Worm (Caenorhabditis elegans) whole organism, mixed stage, embryonic: ENCODE data around the gene sdz-26.
A peak's percentile ranks its signal among the peaks of the same experiment; 100 is the strongest.

Experiments used
- M03D4.4 ChIP-seq: sonication (generic microtip); optimal IDR thresholded peaks from 2 replicates; lab custom pipeline; 2017; ENCODE audit warnings: mild to moderate bottlenecking, missing genetic modification characterization, missing compliant biosample characterization
- bed-3 ChIP-seq: fragments of 200-800 bp; sonication (Bioruptor generic); optimal IDR thresholded peaks from 3 replicates; lab custom pipeline; 2018; ENCODE audit warnings: mild to moderate bottlenecking, missing genetic modification characterization, moderate library complexity, missing compliant biosample characterization
- blmp-1 ChIP-seq: fragments of 150-350 bp; optimal IDR thresholded peaks from 2 replicates; lab custom pipeline; 2014; ENCODE audit warnings: missing biosample characterization, missing genetic modification characterization
- ceh-39 ChIP-seq: fragments of 150-350 bp; optimal IDR thresholded peaks from 2 replicates; lab custom pipeline; 2014; ENCODE audit warnings: missing biosample characterization, missing genetic modification characterization
- ceh-43 ChIP-seq: fragments of 200-800 bp; sonication (Bioruptor generic); optimal IDR thresholded peaks from 2 replicates; lab custom pipeline; 2018; ENCODE audit warnings: mild to moderate bottlenecking, missing genetic modification characterization, moderate library complexity, missing compliant biosample characterization
- ceh-83 ChIP-seq: fragments of 200-800 bp; sonication (Bioruptor generic); optimal IDR thresholded peaks from 2 replicates; lab custom pipeline; 2018; ENCODE audit warnings: mild to moderate bottlenecking, missing genetic modification characterization, missing compliant biosample characterization
- ces-1 ChIP-seq: fragments of 150-350 bp; optimal IDR thresholded peaks from 2 replicates; lab custom pipeline; 2014; ENCODE audit warnings: missing biosample characterization, missing genetic modification reagents, missing genetic modification characterization
- cnd-1 ChIP-seq: fragments of 200-800 bp; sonication (Bioruptor generic); optimal IDR thresholded peaks from 2 replicates; lab custom pipeline; 2018; ENCODE audit warnings: mild to moderate bottlenecking, missing genetic modification characterization, missing compliant biosample characterization
- drap-1 ChIP-seq: fragments of 200-800 bp; sonication (Bioruptor generic); optimal IDR thresholded peaks from 3 replicates; lab custom pipeline; 2018; ENCODE audit warnings: mild to moderate bottlenecking, missing genetic modification characterization, missing compliant biosample characterization
- elt-1 ChIP-seq: sonication (generic microtip); optimal IDR thresholded peaks from 2 replicates; lab custom pipeline; 2017; ENCODE audit warnings: missing genetic modification characterization, mild to moderate bottlenecking, missing compliant biosample characterization, antibody characterized with exemption, moderate library complexity, borderline replicate concordance; ENCODE audit not compliant: insufficient read depth
- elt-3 ChIP-seq: fragments of 150-350 bp; optimal IDR thresholded peaks from 2 replicates; lab custom pipeline; 2014; ENCODE audit warnings: missing biosample characterization, missing genetic modification characterization
- flh-1 ChIP-seq: fragments of 200-800 bp; sonication (Bioruptor generic); optimal IDR thresholded peaks from 2 replicates; lab custom pipeline; 2018; ENCODE audit warnings: mild to moderate bottlenecking, missing genetic modification characterization, moderate library complexity, missing compliant biosample characterization
- ham-2 ChIP-seq: fragments of 200-800 bp; sonication (Bioruptor generic); optimal IDR thresholded peaks from 2 replicates; lab custom pipeline; 2018; ENCODE audit warnings: mild to moderate bottlenecking, missing genetic modification characterization, missing compliant biosample characterization
- hlh-1 ChIP-seq: fragments of 150-350 bp; optimal IDR thresholded peaks from 2 replicates; lab custom pipeline; 2014; ENCODE audit warnings: missing biosample characterization, missing genetic modification reagents, missing genetic modification characterization
- lin-13 ChIP-seq: fragments of 150-350 bp; optimal IDR thresholded peaks from 2 replicates; lab custom pipeline; 2014; ENCODE audit warnings: missing biosample characterization, missing genetic modification characterization
- lin-32 ChIP-seq: fragments of 200-800 bp; sonication (Bioruptor generic); optimal IDR thresholded peaks from 2 replicates; lab custom pipeline; 2018; ENCODE audit warnings: mild to moderate bottlenecking, missing genetic modification characterization, missing compliant biosample characterization
- lsy-2 ChIP-seq: fragments of 150-350 bp; optimal IDR thresholded peaks from 2 replicates; lab custom pipeline; 2014; ENCODE audit warnings: missing biosample characterization, missing genetic modification characterization
- mab-5 ChIP-seq: fragments of 150-350 bp; optimal IDR thresholded peaks from 2 replicates; lab custom pipeline; 2014; ENCODE audit warnings: missing biosample characterization, missing genetic modification characterization
- mep-1 ChIP-seq: fragments of 150-350 bp; optimal IDR thresholded peaks from 2 replicates; lab custom pipeline; 2017; ENCODE audit warnings: missing biosample characterization, missing genetic modification reagents, missing genetic modification characterization, inconsistent platforms
- mls-2 ChIP-seq: sonication (generic microtip); optimal IDR thresholded peaks from 2 replicates; lab custom pipeline; 2016; ENCODE audit warnings: mild to moderate bottlenecking, missing genetic modification characterization, moderate library complexity, missing compliant biosample characterization
- nhr-12 ChIP-seq: fragments of 150-350 bp; optimal IDR thresholded peaks from 2 replicates; lab custom pipeline; 2014; ENCODE audit warnings: missing biosample characterization, missing genetic modification characterization
- nhr-2 ChIP-seq: fragments of 150-350 bp; optimal IDR thresholded peaks from 2 replicates; lab custom pipeline; 2014; ENCODE audit warnings: missing biosample characterization, missing genetic modification characterization
- nhr-237 ChIP-seq: fragments of 150-350 bp; optimal IDR thresholded peaks from 2 replicates; lab custom pipeline; 2014; ENCODE audit warnings: missing biosample characterization, missing genetic modification characterization
- pha-4 ChIP-seq: fragments of 150-350 bp; optimal IDR thresholded peaks from 2 replicates; lab custom pipeline; 2018; ENCODE audit warnings: missing biosample characterization, missing genetic modification reagents, missing genetic modification characterization
- snpc-4 ChIP-seq: fragments of 150-350 bp; optimal IDR thresholded peaks from 2 replicates; lab custom pipeline; 2014; ENCODE audit warnings: missing biosample characterization, missing genetic modification characterization
- sptf-1 ChIP-seq: sonication (generic microtip); optimal IDR thresholded peaks from 2 replicates; lab custom pipeline; 2017; ENCODE audit warnings: mild to moderate bottlenecking, missing genetic modification characterization, moderate library complexity, missing compliant biosample characterization
- tbx-8 ChIP-seq: fragments of 200-800 bp; sonication (Bioruptor generic); optimal IDR thresholded peaks from 2 replicates; lab custom pipeline; 2018; ENCODE audit warnings: mild to moderate bottlenecking, missing genetic modification characterization, moderate library complexity, missing compliant biosample characterization
- unc-120 ChIP-seq: sonication (generic microtip); optimal IDR thresholded peaks from 2 replicates; lab custom pipeline; 2017; ENCODE audit warnings: missing genetic modification characterization, missing compliant biosample characterization; ENCODE audit not compliant: poor library complexity, severe bottlenecking
- unc-39 ChIP-seq: fragments of 150-350 bp; optimal IDR thresholded peaks from 2 replicates; lab custom pipeline; 2014; ENCODE audit warnings: missing biosample characterization, missing genetic modification characterization
- unc-62 ChIP-seq: fragments of 150-350 bp; optimal IDR thresholded peaks from 2 replicates; lab custom pipeline; 2014; ENCODE audit warnings: missing biosample characterization, missing genetic modification reagents, missing genetic modification characterization
- zip-8 ChIP-seq: fragments of 150-350 bp; optimal IDR thresholded peaks from 2 replicates; lab custom pipeline; 2014; ENCODE audit warnings: missing biosample characterization, missing genetic modification characterization
- ztf-11 ChIP-seq: fragments of 150-350 bp; optimal IDR thresholded peaks from 2 replicates; lab custom pipeline; 2014; ENCODE audit warnings: missing biosample characterization, missing genetic modification characterization

The sdz-26 gene

DNA sequence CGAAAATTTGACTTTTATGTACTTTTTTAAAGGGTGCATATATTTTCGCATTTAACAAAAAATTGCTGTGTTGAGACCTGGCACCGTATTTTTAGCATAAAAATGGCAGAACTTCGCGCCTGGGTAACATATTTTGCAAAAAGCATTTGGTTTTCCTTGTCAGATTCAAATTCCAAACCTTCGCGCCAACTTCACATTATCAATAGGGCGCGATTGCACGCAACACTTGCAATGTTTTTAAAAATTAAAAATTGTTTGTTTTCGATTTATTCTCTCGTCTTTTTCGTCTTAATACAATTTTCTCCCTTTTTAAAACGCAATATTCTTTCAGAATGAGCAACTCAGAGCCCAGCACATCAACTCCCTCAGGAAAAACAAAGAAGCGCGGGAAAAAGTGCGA, 2.1 kb downstream of the sdz-26 start, which contains the start of gene mes-2:
Gene mes-2 (plus strand): TSS at position 330 of the 400 bp plus-strand sequence.
- TF ChIP-seq lin-13 (tag; lab: Kevin White, UChicago) (peak; percentile 60), sptf-1 (tag; lab: Kevin White, UChicago) (peak; percentile 14), nhr-2 (tag; lab: Kevin White, UChicago) (peak; percentile 3), unc-62 (peak; percentile 21), ham-2 (GFP tag; lab: Kevin White, UChicago) (no peak), ceh-83 (peak; percentile 53), mep-1 (tag; lab: Kevin White, UChicago) (peak; percentile 88), nhr-237 (tag; lab: Kevin White, UChicago) (peak; percentile 50), lsy-2 (tag; lab: Kevin White, UChicago) (peak; percentile 37), pha-4 (peak; percentile 60), unc-120 (tag; lab: Kevin White, UChicago) (no peak), ces-1 (GFP tag; lab: Kevin White, UChicago) (peak; percentile 57), tbx-8 (GFP tag; lab: Kevin White, UChicago) (no peak), hlh-1 (peak; percentile 68)

DNA sequence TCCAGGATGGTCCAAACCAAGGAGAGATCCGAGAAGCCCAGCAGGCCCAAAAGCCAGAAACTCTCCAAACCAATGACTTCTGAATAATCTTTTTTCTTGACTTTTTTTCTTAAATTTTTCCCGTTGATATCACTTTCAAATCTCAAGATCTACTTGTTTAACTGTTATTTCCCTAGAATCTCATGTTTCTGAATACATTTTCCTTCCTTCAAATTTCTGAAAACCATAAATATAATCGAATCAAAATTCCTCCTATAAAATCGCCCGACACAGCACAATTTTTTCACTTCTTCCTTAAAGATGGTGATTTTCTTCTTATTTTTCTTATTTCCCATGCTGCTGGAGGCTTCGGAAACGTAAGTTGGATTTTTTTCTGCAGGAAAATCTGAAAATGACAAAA, 6.7 kb downstream of the sdz-26 start, which contains the start of gene F26H11.8:
Gene F26H11.8 (plus strand): TSS at position 301 of the 400 bp plus-strand sequence.
- TF ChIP-seq lsy-2 (tag; lab: Kevin White, UChicago) (no peak), bed-3 (GFP tag; lab: Kevin White, UChicago) (no peak)
- TF ChIP-seq, all 35 proteins: peak for 0

DNA sequence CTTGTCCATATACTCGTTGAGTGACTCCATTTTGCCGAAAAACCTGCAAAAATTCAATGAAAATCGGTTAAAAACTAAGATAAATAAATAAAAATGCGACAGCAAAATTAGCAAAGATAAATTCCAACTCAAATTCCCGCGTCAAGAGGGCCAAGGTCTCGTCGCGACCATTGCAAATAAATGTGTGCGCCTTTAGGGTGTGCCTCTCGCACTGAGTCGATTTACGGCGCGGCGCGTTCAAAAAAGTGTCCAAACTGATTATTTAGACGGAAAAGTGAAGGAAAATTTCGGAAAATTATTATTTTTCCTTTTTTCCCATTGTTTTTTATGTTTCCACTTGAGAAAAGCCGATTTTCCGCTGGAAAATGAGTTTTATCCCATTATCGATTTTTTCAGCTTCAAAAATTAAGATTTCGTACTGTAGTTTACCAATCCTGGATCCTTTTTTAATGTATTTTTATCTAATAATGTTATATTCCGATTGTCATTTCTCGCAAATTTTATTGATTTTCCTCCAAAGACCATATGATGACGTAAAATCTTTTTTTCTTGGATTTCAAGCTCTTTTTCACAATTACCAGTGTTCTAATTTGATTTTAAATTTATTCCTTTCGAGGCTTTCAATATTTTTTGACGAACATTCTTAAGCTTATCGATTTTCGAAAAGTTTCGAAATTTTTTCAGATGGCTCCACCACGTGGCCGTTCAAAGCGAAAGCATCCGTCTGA, 8.7 kb downstream of the sdz-26 start, which contains the start of the genes kbp-3 and nurf-1:
Gene kbp-3 (minus strand): TSS at position 43 of the 728 bp plus-strand sequence.
Gene nurf-1 (plus strand): TSS at position 678 of the 728 bp plus-strand sequence.
- TF ChIP-seq unc-120 (tag; lab: Kevin White, UChicago) (peak; percentile 56), flh-1 (GFP tag; lab: Kevin White, UChicago) (no peak), ces-1 (GFP tag; lab: Kevin White, UChicago) (peak; percentile 57), elt-1 (no peak), mep-1 (tag; lab: Kevin White, UChicago) (peak; percentile 79), ceh-43 (no peak), M03D4.4 (no peak), lin-32 (GFP tag; lab: Kevin White, UChicago) (no peak), ceh-39 (tag; lab: Kevin White, UChicago) (peak; percentile 15), pha-4 (peak; percentile 32), cnd-1 (tag; lab: Kevin White, UChicago) (peak; percentile 1), tbx-8 (GFP tag; lab: Kevin White, UChicago) (no peak), sptf-1 (tag; lab: Kevin White, UChicago) (peak; percentile 21), ztf-11 (tag; lab: Kevin White, UChicago) (no peak), lsy-2 (tag; lab: Kevin White, UChicago) (peak; percentile 62), nhr-2 (tag; lab: Kevin White, UChicago) (no peak), elt-3 (tag; lab: Kevin White, UChicago) (no peak), mls-2 (tag; lab: Kevin White, UChicago) (no peak), lin-13 (tag; lab: Kevin White, UChicago) (peak; percentile 49), unc-62 (peak; percentile 18), nhr-237 (tag; lab: Kevin White, UChicago) (peak; percentile 22), hlh-1 (peak; percentile 37), bed-3 (GFP tag; lab: Kevin White, UChicago) (no peak)

DNA sequence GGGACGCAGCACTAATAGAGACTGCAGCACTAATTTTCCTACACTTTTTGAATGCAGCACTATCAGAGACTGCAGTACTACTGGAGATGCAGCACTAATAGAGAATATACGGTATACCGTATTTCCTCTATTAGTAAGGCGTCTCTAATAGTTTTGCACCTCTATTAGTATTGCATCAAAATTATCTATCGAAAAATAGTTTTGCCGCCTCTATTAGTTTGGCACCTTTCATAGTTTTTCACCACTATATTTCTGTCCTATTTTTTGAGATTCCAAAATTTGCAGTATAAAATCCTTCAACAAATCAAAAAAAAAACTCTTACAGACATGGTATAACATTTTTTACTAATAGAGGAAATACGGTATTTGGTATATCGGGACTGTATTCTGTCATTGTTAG, 12.2 kb downstream of the sdz-26 start:
- TF ChIP-seq tbx-8 (GFP tag; lab: Kevin White, UChicago) (no peak), blmp-1 (tag; lab: Kevin White, UChicago) (no peak), snpc-4 (tag; lab: Kevin White, UChicago) (no peak), hlh-1 (no peak), M03D4.4 (no peak), lin-32 (GFP tag; lab: Kevin White, UChicago) (no peak), zip-8 (tag; lab: Kevin White, UChicago) (no peak)

DNA sequence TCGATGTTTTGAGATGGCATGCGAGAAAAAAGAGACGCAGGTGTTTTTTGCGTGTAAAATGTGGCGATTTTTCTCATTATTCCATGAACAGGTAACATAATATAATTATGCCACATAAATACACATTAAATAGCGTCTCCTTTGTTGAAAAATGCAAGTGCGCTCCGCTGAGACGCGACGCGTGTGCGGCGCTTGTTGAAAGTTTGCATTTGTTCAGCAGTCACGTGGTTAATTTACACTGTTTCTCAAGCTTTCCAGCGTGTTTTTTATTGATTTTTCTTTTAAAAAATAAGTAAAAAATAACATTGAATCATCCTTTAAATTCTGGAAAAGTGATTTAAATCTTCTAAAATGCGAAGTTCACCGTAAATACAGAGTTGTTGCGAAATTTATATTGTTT, 18.0 kb downstream of the sdz-26 start:
- TF ChIP-seq ham-2 (GFP tag; lab: Kevin White, UChicago) (peak; percentile 52), hlh-1 (peak; percentile 54), pha-4 (peak; percentile 95), lsy-2 (tag; lab: Kevin White, UChicago) (peak; percentile 69), sptf-1 (tag; lab: Kevin White, UChicago) (peak; percentile 18), zip-8 (tag; lab: Kevin White, UChicago) (no peak), ceh-43 (peak; percentile 25), mep-1 (tag; lab: Kevin White, UChicago) (peak; percentile 82), cnd-1 (tag; lab: Kevin White, UChicago) (no peak), unc-120 (tag; lab: Kevin White, UChicago) (peak; percentile 32), mls-2 (tag; lab: Kevin White, UChicago) (no peak), flh-1 (GFP tag; lab: Kevin White, UChicago) (no peak), tbx-8 (GFP tag; lab: Kevin White, UChicago) (no peak), ztf-11 (tag; lab: Kevin White, UChicago) (no peak), ceh-83 (peak; percentile 26), drap-1 (no peak), elt-1 (no peak), lin-13 (tag; lab: Kevin White, UChicago) (peak; percentile 82), ceh-39 (tag; lab: Kevin White, UChicago) (peak; percentile 64), nhr-2 (tag; lab: Kevin White, UChicago) (peak; percentile 12), ces-1 (GFP tag; lab: Kevin White, UChicago) (peak; percentile 91), unc-39 (tag; lab: Kevin White, UChicago) (no peak), nhr-237 (tag; lab: Kevin White, UChicago) (peak; percentile 85), unc-62 (no peak), lin-32 (GFP tag; lab: Kevin White, UChicago) (no peak), snpc-4 (tag; lab: Kevin White, UChicago) (no peak), M03D4.4 (peak; percentile 2), mab-5 (tag; lab: Kevin White, UChicago) (no peak), nhr-12 (no peak), elt-3 (tag; lab: Kevin White, UChicago) (no peak), blmp-1 (tag; lab: Kevin White, UChicago) (no peak), bed-3 (GFP tag; lab: Kevin White, UChicago) (no peak)
